Worm (Caenorhabditis elegans): ENCODE results near the gene nlp-5.

The nlp-5 gene

DNA sequence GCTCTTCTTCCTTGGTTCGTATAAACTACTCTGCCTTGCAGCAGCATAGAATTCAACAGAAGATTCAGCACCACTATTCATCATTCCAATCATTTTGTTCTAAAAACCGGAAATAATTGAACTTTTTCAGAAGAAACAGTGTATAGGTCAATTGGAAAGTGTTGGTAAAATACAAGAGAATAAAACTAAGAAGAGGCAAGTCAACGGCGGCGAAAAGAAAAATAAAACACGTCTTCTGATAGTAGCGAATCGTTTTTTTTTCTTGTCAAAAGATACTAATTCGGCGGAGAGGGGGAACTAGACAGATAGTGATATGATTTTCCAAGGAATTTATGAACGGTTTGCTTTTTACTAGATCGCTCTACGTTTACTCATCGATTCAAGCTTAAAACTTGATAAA is 20.8 kb downstream of the nlp-5 start, which contains the start of gene F35C11.6:
Gene F35C11.6 (minus strand): TSS at position 101 of the 400 bp plus-strand sequence.
- no peak for TF ChIP-seq hnd-1 (tag; optimal IDR thresholded peaks at IDR 0.05)
- TF ChIP-seq tbx-37 (GFP tag; conservative IDR thresholded peaks at IDR 0.05): no peak
- TF ChIP-seq F13C5.2 (tag; optimal IDR thresholded peaks at IDR 0.05): no peak
- no peak for TF ChIP-seq hmbx-1 (tag; optimal IDR thresholded peaks at IDR 0.05)

DNA sequence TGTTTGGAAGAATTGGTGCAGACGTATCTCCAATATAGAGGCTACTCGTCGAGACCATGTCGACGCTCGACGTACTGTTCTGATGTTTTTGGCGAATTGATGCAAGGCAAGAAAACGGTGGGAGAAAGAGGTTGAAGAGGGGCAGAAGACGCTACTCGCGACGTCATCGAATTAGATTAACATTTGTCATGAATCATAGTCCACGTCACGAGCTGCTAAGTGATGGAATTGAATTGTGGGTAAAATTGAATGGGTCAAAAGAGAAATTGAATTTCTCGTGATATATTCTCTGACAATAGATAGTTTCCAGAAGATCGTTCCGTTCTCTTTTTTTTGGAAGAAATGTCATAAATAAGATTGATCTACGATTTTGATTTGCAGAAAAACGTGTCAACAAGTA is 21.4 kb downstream of the nlp-5 start:
- TF ChIP-seq aly-1 (tag; optimal IDR thresholded peaks at IDR 0.05): no peak
- TF ChIP-seq hmbx-1 (tag; optimal IDR thresholded peaks at IDR 0.05): no peak
- no peak for TF ChIP-seq ceh-13 (GFP tag; optimal IDR thresholded peaks at IDR 0.05)
- TF ChIP-seq tbx-37 (GFP tag; conservative IDR thresholded peaks at IDR 0.05): no peak
- no peak for TF ChIP-seq hnd-1 (tag; optimal IDR thresholded peaks at IDR 0.05)
- no peak for TF ChIP-seq tra-4 (tag; optimal IDR thresholded peaks at IDR 0.05)
- no peak for TF ChIP-seq F13C5.2 (tag; optimal IDR thresholded peaks at IDR 0.05)
- TF ChIP-seq ceh-36 (tag; optimal IDR thresholded peaks at IDR 0.05): no peak
- TF ChIP-seq B0310.2 (tag; optimal IDR thresholded peaks at IDR 0.05): no peak
- no peak for TF ChIP-seq sea-1 (GFP tag; conservative IDR thresholded peaks at IDR 0.05)
- no peak for TF ChIP-seq ama-1 (optimal IDR thresholded peaks at IDR 0.05)
- no peak for TF ChIP-seq flt-1 (GFP tag; IDR thresholded peaks at IDR 0.05)
- no peak for TF ChIP-seq hmg-4 (GFP tag; optimal IDR thresholded peaks at IDR 0.05)
- no peak for TF ChIP-seq ets-7 (tag; optimal IDR thresholded peaks at IDR 0.05)

- TF ChIP-seq ets-7 (tag; optimal IDR thresholded peaks at IDR 0.05) (no peak), ceh-13 (GFP tag; optimal IDR thresholded peaks at IDR 0.05) (no peak), tbx-37 (GFP tag; conservative IDR thresholded peaks at IDR 0.05) (no peak)
Measured at ce11 chrII:8263562-8263961, 25.3 kb downstream of the nlp-5 start.

ce11 chrII:8264619-8265018 is 26.4 kb downstream of the nlp-5 start, which contains the start of gene srdh-1:
TSS of gene srdh-1 (plus strand) at chrII:8264661.
- TF ChIP-seq F13C5.2 (tag; optimal IDR thresholded peaks at IDR 0.05): no peak
- no peak for TF ChIP-seq ama-1 (optimal IDR thresholded peaks at IDR 0.05)
- no peak for TF ChIP-seq ceh-36 (tag; optimal IDR thresholded peaks at IDR 0.05)
- TF ChIP-seq flt-1 (GFP tag; IDR thresholded peaks at IDR 0.05): no peak
- no peak for TF ChIP-seq sea-1 (GFP tag; conservative IDR thresholded peaks at IDR 0.05)
- TF ChIP-seq tra-4 (tag; optimal IDR thresholded peaks at IDR 0.05): no peak
- no peak for TF ChIP-seq hmbx-1 (tag; optimal IDR thresholded peaks at IDR 0.05)
- TF ChIP-seq scrt-1 (GFP tag; IDR thresholded peaks at IDR 0.05): no peak
- TF ChIP-seq pes-1 (GFP tag; IDR thresholded peaks at IDR 0.05): no peak
- TF ChIP-seq ets-7 (tag; optimal IDR thresholded peaks at IDR 0.05): no peak
- no peak for TF ChIP-seq hmg-4 (GFP tag; optimal IDR thresholded peaks at IDR 0.05)
- no peak for TF ChIP-seq aly-1 (tag; optimal IDR thresholded peaks at IDR 0.05)
- no peak for TF ChIP-seq ceh-13 (GFP tag; optimal IDR thresholded peaks at IDR 0.05)
- TF ChIP-seq tbx-37 (GFP tag; conservative IDR thresholded peaks at IDR 0.05): no peak
- TF ChIP-seq B0310.2 (tag; optimal IDR thresholded peaks at IDR 0.05): no peak
- no peak for TF ChIP-seq tbx-11 (GFP tag; IDR thresholded peaks at IDR 0.05)
- TF ChIP-seq hnd-1 (tag; optimal IDR thresholded peaks at IDR 0.05): no peak

- TF ChIP-seq sea-1 (GFP tag; conservative IDR thresholded peaks at IDR 0.05): no peak
- TF ChIP-seq F13C5.2 (tag; optimal IDR thresholded peaks at IDR 0.05): no peak
- TF ChIP-seq hmbx-1 (tag; optimal IDR thresholded peaks at IDR 0.05): no peak
- no peak for TF ChIP-seq ceh-36 (tag; optimal IDR thresholded peaks at IDR 0.05)
- TF ChIP-seq hmg-4 (GFP tag; optimal IDR thresholded peaks at IDR 0.05): no peak
- TF ChIP-seq ama-1 (optimal IDR thresholded peaks at IDR 0.05): no peak
- no peak for TF ChIP-seq flt-1 (GFP tag; IDR thresholded peaks at IDR 0.05)
- no peak for TF ChIP-seq tbx-11 (GFP tag; IDR thresholded peaks at IDR 0.05)
- TF ChIP-seq hnd-1 (tag; optimal IDR thresholded peaks at IDR 0.05): no peak
- no peak for TF ChIP-seq ceh-13 (GFP tag; optimal IDR thresholded peaks at IDR 0.05)
Measured at ce11 chrII:8266559-8266958, 28.3 kb downstream of the nlp-5 start.

DNA sequence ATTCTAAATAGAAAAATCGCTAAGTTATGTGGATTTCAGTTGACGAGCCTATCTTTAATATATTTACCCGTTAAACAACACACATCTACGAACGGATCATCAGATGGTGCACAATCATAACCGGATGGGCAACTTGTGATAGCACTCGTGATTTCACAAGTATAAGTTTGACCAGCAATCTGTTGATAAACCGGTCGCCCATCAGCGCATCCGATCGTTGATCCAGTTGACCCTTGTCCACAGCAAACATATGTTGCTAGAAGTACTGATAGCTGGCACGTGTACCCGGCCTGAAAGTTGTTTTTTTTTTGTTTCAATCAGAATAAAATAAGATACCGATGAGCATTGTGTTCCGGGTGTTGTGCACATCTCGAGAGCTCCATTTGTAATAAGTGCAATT is 29.4 kb downstream of the nlp-5 start:
- TF ChIP-seq tra-4 (tag; optimal IDR thresholded peaks at IDR 0.05) (no peak), aly-1 (tag; optimal IDR thresholded peaks at IDR 0.05) (no peak), ets-7 (tag; optimal IDR thresholded peaks at IDR 0.05) (no peak), ceh-36 (tag; optimal IDR thresholded peaks at IDR 0.05) (no peak), tbx-37 (GFP tag; conservative IDR thresholded peaks at IDR 0.05) (no peak), hmg-4 (GFP tag; optimal IDR thresholded peaks at IDR 0.05) (no peak), sea-1 (GFP tag; conservative IDR thresholded peaks at IDR 0.05) (no peak), B0310.2 (tag; optimal IDR thresholded peaks at IDR 0.05) (no peak), flt-1 (GFP tag; IDR thresholded peaks at IDR 0.05) (no peak), ceh-13 (GFP tag; optimal IDR thresholded peaks at IDR 0.05) (no peak)

ce11 chrII:8269351-8269750 is 31.1 kb downstream of the nlp-5 start, which contains the start of gene K01C8.2:
TSS of gene K01C8.2 (minus strand) at chrII:8269451.
- TF ChIP-seq tbx-37 (GFP tag; conservative IDR thresholded peaks at IDR 0.05) (no peak), sea-1 (GFP tag; conservative IDR thresholded peaks at IDR 0.05) (no peak), F13C5.2 (tag; optimal IDR thresholded peaks at IDR 0.05) (no peak), ama-1 (optimal IDR thresholded peaks at IDR 0.05) (no peak), ceh-13 (GFP tag; optimal IDR thresholded peaks at IDR 0.05) (no peak), ceh-36 (tag; optimal IDR thresholded peaks at IDR 0.05) (no peak), ets-7 (tag; optimal IDR thresholded peaks at IDR 0.05) (no peak), flt-1 (GFP tag; IDR thresholded peaks at IDR 0.05) (no peak), tra-4 (tag; optimal IDR thresholded peaks at IDR 0.05) (no peak), hnd-1 (tag; optimal IDR thresholded peaks at IDR 0.05) (no peak), scrt-1 (GFP tag; IDR thresholded peaks at IDR 0.05) (no peak), B0310.2 (tag; optimal IDR thresholded peaks at IDR 0.05) (no peak), tbx-11 (GFP tag; IDR thresholded peaks at IDR 0.05) (no peak), pes-1 (GFP tag; IDR thresholded peaks at IDR 0.05) (no peak), hmg-4 (GFP tag; optimal IDR thresholded peaks at IDR 0.05) (no peak), aly-1 (tag; optimal IDR thresholded peaks at IDR 0.05) (no peak), hmbx-1 (tag; optimal IDR thresholded peaks at IDR 0.05) (no peak)

All from whole organism, early embryonic.